Fruit fly (Drosophila melanogaster): ENCODE data around the gene CG15211.

The CG15211 gene

dm6 chrX:10731801-10732200 lies 40.5 kb upstream of the CG15211 start (continued):
- TF ChIP-seq CG18599 (GFP tag; optimal IDR thresholded peaks at IDR 0.05) (peak; percentile 82), ci (GFP tag; IDR thresholded peaks at IDR 0.05) (peak; percentile 21; the same call in 1 of the 3 replicates), Hsf (GFP tag; optimal IDR thresholded peaks at IDR 0.05) (peak; percentile 54), prd (optimal IDR thresholded peaks at IDR 0.05) (no peak), prd (GFP tag; IDR thresholded peaks at IDR 0.05) (peak; percentile 70), CG34376 (GFP tag; optimal IDR thresholded peaks at IDR 0.05) (no peak), CG2875 (GFP tag; optimal IDR thresholded peaks at IDR 0.05) (peak; percentile 9), toy (GFP tag; IDR thresholded peaks at IDR 0.05) (no peak), CG10979 (tag; optimal IDR thresholded peaks at IDR 0.05) (peak; percentile 72), ewg (GFP tag; optimal IDR thresholded peaks at IDR 0.05) (no peak), CG3163 (GFP tag; optimal IDR thresholded peaks at IDR 0.05) (no peak), emc (GFP tag; optimal IDR thresholded peaks at IDR 0.05) (no peak), Fer3 (tag; optimal IDR thresholded peaks at IDR 0.05) (peak; percentile 67), Eip74EF (GFP tag; optimal IDR thresholded peaks at IDR 0.05) (peak in 1 of 2 experiments; percentile 27), zfh2 (GFP tag; optimal IDR thresholded peaks at IDR 0.05) (no peak), Spps (tag; optimal IDR thresholded peaks at IDR 0.05) (peak; percentile 33), cas (GFP tag; IDR thresholded peaks at IDR 0.05) (no peak), CG15011 (GFP tag; optimal IDR thresholded peaks at IDR 0.05) (peak; percentile 50), CG4730 (GFP tag; IDR thresholded peaks at IDR 0.05) (no peak), chif (GFP tag; optimal IDR thresholded peaks at IDR 0.05) (peak; percentile 10 to 46), bcd (GFP tag; optimal IDR thresholded peaks at IDR 0.05) (peak; percentile 39), knrl (GFP tag; IDR thresholded peaks at IDR 0.05; ENCODE audit: partially characterized antibody) (no peak), dmrt11E (tag; optimal IDR thresholded peaks at IDR 0.05) (peak; percentile 80), Fer1 (GFP tag; optimal IDR thresholded peaks at IDR 0.05) (peak; percentile 70), CG11695 (GFP tag; IDR thresholded peaks at IDR 0.05) (peak; percentile 68), CG2129 (GFP tag; IDR thresholded peaks at IDR 0.05; ENCODE audit: partially characterized antibody) (no peak), oc (tag; optimal IDR thresholded peaks at IDR 0.05) (peak; percentile 46), Mes4 (GFP tag; optimal IDR thresholded peaks at IDR 0.05) (no peak), h (optimal IDR thresholded peaks at IDR 0.05) (no peak), CG6683 (GFP tag; optimal IDR thresholded peaks at IDR 0.05) (peak; percentile 41), Meics (GFP tag; optimal IDR thresholded peaks at IDR 0.05) (peak; percentile 66), CG8478 (optimal IDR thresholded peaks at IDR 0.05) (no peak), C15 (GFP tag; IDR thresholded peaks at IDR 0.05) (no peak), tap (tag; optimal IDR thresholded peaks at IDR 0.05) (peak; percentile 55), CG17186 (GFP tag; optimal IDR thresholded peaks at IDR 0.05) (no peak), Tbp (GFP tag; optimal IDR thresholded peaks at IDR 0.05) (no peak), hkb (optimal IDR thresholded peaks at IDR 0.05) (no peak), hkb (GFP tag; IDR thresholded peaks at IDR 0.05) (peak; percentile 67), Ssrp (tag; optimal IDR thresholded peaks at IDR 0.05) (peak; percentile 64), ato (GFP tag; IDR thresholded peaks at IDR 0.05; ENCODE audit: partially characterized antibody) (no peak), Dll (GFP tag; IDR thresholded peaks at IDR 0.05; ENCODE audit: partially characterized antibody) (no peak), CG9932 (GFP tag; IDR thresholded peaks at IDR 0.05) (peak; percentile 28; the same call in 1 of the 2 replicates), CG6765 (GFP tag; optimal IDR thresholded peaks at IDR 0.05) (no peak), CG15601 (tag; optimal IDR thresholded peaks at IDR 0.05) (peak; percentile 52), Vsx1 (GFP tag; optimal IDR thresholded peaks at IDR 0.05) (peak; percentile 33), dm (GFP tag; optimal IDR thresholded peaks at IDR 0.05) (peak; percentile 7), CG10654 (GFP tag; optimal IDR thresholded peaks at IDR 0.05) (peak; percentile 28), ems (GFP tag; optimal IDR thresholded peaks at IDR 0.05) (no peak), CrebB (tag; optimal IDR thresholded peaks at IDR 0.05) (no peak), abd-A (tag; optimal IDR thresholded peaks at IDR 0.05) (no peak), ham (GFP tag; IDR thresholded peaks at IDR 0.05) (no peak)
